Worm (Caenorhabditis elegans) whole organism, L2 larva: ENCODE data around the gene npr-38.

Experiments used
- ZK546.5 ChIP-seq: sonication (generic microtip); optimal IDR thresholded peaks from 2 replicates; lab custom pipeline; 2017; ENCODE audit warnings: missing biosample characterization, missing genetic modification characterization
- elt-1 ChIP-seq: fragments of 150-350 bp; optimal IDR thresholded peaks from 2 replicates; lab custom pipeline; 2014; ENCODE audit warnings: missing biosample characterization, missing genetic modification characterization
- elt-3 ChIP-seq: sonication (generic microtip); optimal IDR thresholded peaks from 2 replicates; lab custom pipeline; 2017; ENCODE audit warnings: missing biosample characterization, missing genetic modification characterization
- nhr-12 ChIP-seq: fragments of 150-350 bp; optimal IDR thresholded peaks from 2 replicates; lab custom pipeline; 2014; ENCODE audit warnings: missing biosample characterization, missing genetic modification characterization
- nhr-77 ChIP-seq: fragments of 150-350 bp; optimal IDR thresholded peaks from 2 replicates; lab custom pipeline; 2014; ENCODE audit warnings: missing biosample characterization, missing genetic modification characterization
- peb-1 ChIP-seq: fragments of 150-350 bp; optimal IDR thresholded peaks from 2 replicates; lab custom pipeline; 2014; ENCODE audit warnings: missing biosample characterization, missing genetic modification characterization
- sma-3 ChIP-seq: sonication (generic microtip); optimal IDR thresholded peaks from 2 replicates; lab custom pipeline; 2016; ENCODE audit warnings: missing genetic modification reagents, missing genetic modification characterization, missing compliant biosample characterization
- unc-62 ChIP-seq: fragments of 150-350 bp; optimal IDR thresholded peaks from 2 replicates; lab custom pipeline; 2014; ENCODE audit warnings: missing biosample characterization, missing genetic modification reagents, missing genetic modification characterization
- ztf-4 ChIP-seq: fragments of 150-350 bp; optimal IDR thresholded peaks from 2 replicates; lab custom pipeline; 2014; ENCODE audit warnings: missing biosample characterization, missing genetic modification characterization

ce11 chrX:6266739-6267138 lies 44.8 kb upstream of the npr-38 start, which contains the start of gene W05H9.2:
- no peak for TF ChIP-seq nhr-77 (tag; lab: Kevin White, UChicago)
- TF ChIP-seq sma-3 (GFP tag; lab: Kevin White, UChicago): no peak
- TF ChIP-seq elt-1 (tag; lab: Kevin White, UChicago): no peak
- TF ChIP-seq unc-62 (GFP tag; lab: Kevin White, UChicago): no peak
- TF ChIP-seq nhr-12 (tag; lab: Kevin White, UChicago): no peak
- TF ChIP-seq ztf-4 (tag; lab: Kevin White, UChicago): no peak
- TF ChIP-seq elt-3 (tag; lab: Kevin White, UChicago): no peak
- no peak for TF ChIP-seq peb-1
- no peak for TF ChIP-seq ZK546.5 (tag; lab: Kevin White, UChicago)
